Worm (Caenorhabditis elegans) whole organism, L4 larva: ENCODE results near the gene fipr-19.

ENCODE experiments used
- D1046.2 ChIP-seq: fragments of 200-800 bp; sonication (Bioruptor generic); IDR thresholded peaks from 2 replicates; pipeline ENCODE4 v1.3.6; 2022; ENCODE audit warnings: missing genetic modification characterization, missing compliant biosample characterization
- F10B5.3 ChIP-seq: sonication (generic microtip); optimal IDR thresholded peaks from 2 replicates; lab custom pipeline; 2016; ENCODE audit warnings: mild to moderate bottlenecking, missing genetic modification characterization, missing compliant biosample characterization
- F37D6.2 ChIP-seq: sonication (generic microtip); optimal IDR thresholded peaks from 2 replicates; lab custom pipeline; 2016; ENCODE audit warnings: mild to moderate bottlenecking, missing genetic modification characterization, missing compliant biosample characterization
- F44E2.7 ChIP-seq: fragments of 200-800 bp; sonication (Bioruptor generic); IDR thresholded peaks from 2 replicates; pipeline ENCODE4 v2.1.2; 2022; ENCODE audit warnings: missing genetic modification characterization, missing compliant biosample characterization
- F49E8.2 ChIP-seq: sonication (generic microtip); optimal IDR thresholded peaks from 2 replicates; lab custom pipeline; 2016; ENCODE audit warnings: missing compliant biosample characterization, mild to moderate bottlenecking, missing genetic modification characterization, borderline replicate concordance
- R02D3.7 ChIP-seq: fragments of 150-350 bp; sonication (generic microtip); optimal IDR thresholded peaks from 3 replicates; lab custom pipeline; 2014; ENCODE audit warnings: missing biosample characterization, missing genetic modification characterization
- T26A8.4 ChIP-seq: fragments of 200-800 bp; sonication (Bioruptor generic); IDR thresholded peaks from 2 replicates; pipeline ENCODE4 v1.3.6; 2022; ENCODE audit warnings: missing genetic modification characterization, missing compliant biosample characterization
- Y105C5A.15 ChIP-seq: fragments of 200-800 bp; sonication (Bioruptor generic); IDR thresholded peaks from 2 replicates; pipeline ENCODE4 v1.3.6; 2022; ENCODE audit warnings: missing genetic modification characterization, missing compliant biosample characterization
- Y75B8A.6 ChIP-seq: fragments of 200-800 bp; sonication (Bioruptor generic); IDR thresholded peaks from 2 replicates; pipeline ENCODE4 v1.3.6; 2022; ENCODE audit warnings: missing genetic modification reagents, missing genetic modification characterization, missing compliant biosample characterization
- ZK337.2 ChIP-seq: fragments of 200-800 bp; sonication (Bioruptor generic); IDR thresholded peaks from 2 replicates; pipeline ENCODE4 v1.3.6; 2022; ENCODE audit warnings: missing genetic modification reagents, missing genetic modification characterization, missing compliant biosample characterization
- ZK546.5 ChIP-seq, 2 experiments: sonication (generic microtip); optimal IDR thresholded peaks; 2 replicates each; lab custom pipeline; 2017; ENCODE audit warnings: missing biosample characterization in 2 of 2, missing genetic modification characterization in 2 of 2
- aly-2 ChIP-seq: sonication (generic microtip); optimal IDR thresholded peaks from 2 replicates; lab custom pipeline; 2018; ENCODE audit warnings: missing biosample characterization, missing genetic modification characterization
- ama-1 ChIP-seq: fragments of 150-350 bp; optimal IDR thresholded peaks from 2 replicates; lab custom pipeline; 2014; ENCODE audit warnings: inconsistent platforms, mixed read lengths
- arid-1 ChIP-seq: fragments of 200-800 bp; sonication (Bioruptor generic); conservative IDR thresholded peaks from 2 replicates; pipeline ENCODE4 v1.3.6; 2022; ENCODE audit warnings: missing genetic modification reagents, missing genetic modification characterization, missing compliant biosample characterization
- ceh-20 ChIP-seq: fragments of 200-800 bp; sonication (Bioruptor generic); IDR thresholded peaks from 2 replicates; pipeline ENCODE4 v1.3.6; 2022; ENCODE audit warnings: missing genetic modification reagents, missing genetic modification characterization, missing compliant biosample characterization
- ceh-28 ChIP-seq: fragments of 150-350 bp; optimal IDR thresholded peaks from 2 replicates; lab custom pipeline; 2014; ENCODE audit warnings: missing biosample characterization, missing genetic modification reagents, missing genetic modification characterization
- ceh-62 ChIP-seq: sonication (generic microtip); optimal IDR thresholded peaks from 2 replicates; lab custom pipeline; 2017; ENCODE audit warnings: missing biosample characterization, missing genetic modification characterization
- ceh-82 ChIP-seq: sonication (generic microtip); optimal IDR thresholded peaks from 2 replicates; lab custom pipeline; 2017; ENCODE audit warnings: missing biosample characterization, missing genetic modification characterization
- ces-1 ChIP-seq: fragments of 150-350 bp; sonication (generic microtip); optimal IDR thresholded peaks from 4 replicates; lab custom pipeline; 2014; ENCODE audit warnings: missing biosample characterization, missing genetic modification reagents, missing genetic modification characterization
- daf-16 ChIP-seq, 3 experiments: sonication (generic microtip); optimal IDR thresholded peaks; 2 replicates each; lab custom pipeline; 2016 to 2017; ENCODE audit warnings: missing genetic modification characterization in 3 of 3, missing genetic modification reagents in 3 of 3, mild to moderate bottlenecking in 2 of 3, missing compliant biosample characterization in 2 of 3, missing biosample characterization in 1 of 3, moderate library complexity in 1 of 3
- dmd-6 ChIP-seq: fragments of 200-800 bp; sonication (Bioruptor generic); IDR thresholded peaks from 2 replicates; pipeline ENCODE4 v1.3.6; 2022; ENCODE audit warnings: missing genetic modification reagents, missing genetic modification characterization, missing compliant biosample characterization
- dmd-8 ChIP-seq: fragments of 200-800 bp; sonication (Bioruptor generic); IDR thresholded peaks from 2 replicates; pipeline ENCODE4 v1.3.6; 2022; ENCODE audit warnings: missing genetic modification characterization, missing compliant biosample characterization
- dpl-1 ChIP-seq: fragments of 150-350 bp; optimal IDR thresholded peaks from 2 replicates; lab custom pipeline; 2014; ENCODE audit warnings: missing biosample characterization, missing genetic modification reagents, missing genetic modification characterization
- dve-1 ChIP-seq: sonication (generic microtip); optimal IDR thresholded peaks from 2 replicates; lab custom pipeline; 2017; ENCODE audit warnings: antibody characterized with exemption, mild to moderate bottlenecking, missing genetic modification characterization, missing compliant biosample characterization; ENCODE audit not compliant: insufficient read depth
- egl-27 ChIP-seq: sonication (generic microtip); optimal IDR thresholded peaks from 3 replicates; lab custom pipeline; 2017; ENCODE audit warnings: missing biosample characterization, missing genetic modification reagents, missing genetic modification characterization
- hlh-11 ChIP-seq: fragments of 200-800 bp; sonication (Bioruptor generic); optimal IDR thresholded peaks from 2 replicates; lab custom pipeline; 2018; ENCODE audit warnings: mild to moderate bottlenecking, missing genetic modification characterization, missing compliant biosample characterization
- hmg-1.1 ChIP-seq: fragments of 200-800 bp; sonication (Bioruptor generic); IDR thresholded peaks from 2 replicates; pipeline ENCODE4 v1.3.6; 2022; ENCODE audit warnings: missing genetic modification reagents, missing genetic modification characterization, missing compliant biosample characterization
- lim-7 ChIP-seq: fragments of 200-800 bp; sonication (Bioruptor generic); IDR thresholded peaks from 2 replicates; pipeline ENCODE4 v1.3.6; 2022; ENCODE audit warnings: missing genetic modification characterization, missing compliant biosample characterization
- lin-13 ChIP-seq: fragments of 150-350 bp; optimal IDR thresholded peaks from 2 replicates; lab custom pipeline; 2014; ENCODE audit warnings: missing biosample characterization, missing genetic modification reagents, missing genetic modification characterization
- lin-15B ChIP-seq: fragments of 150-350 bp; sonication (generic microtip); optimal IDR thresholded peaks from 3 replicates; lab custom pipeline; 2014; ENCODE audit warnings: missing biosample characterization, missing genetic modification characterization
- lin-29 ChIP-seq: fragments of 200-800 bp; sonication (Bioruptor generic); IDR thresholded peaks from 2 replicates; pipeline ENCODE4 v1.3.6; 2022; ENCODE audit warnings: missing genetic modification reagents, missing genetic modification characterization, missing compliant biosample characterization
- lin-38 ChIP-seq: fragments of 200-800 bp; sonication (Bioruptor generic); IDR thresholded peaks from 2 replicates; pipeline ENCODE4 v1.3.6; 2022; ENCODE audit warnings: missing genetic modification reagents, missing genetic modification characterization, missing compliant biosample characterization
- lin-39 ChIP-seq: fragments of 150-350 bp; optimal IDR thresholded peaks from 2 replicates; lab custom pipeline; 2014; ENCODE audit warnings: missing biosample characterization, missing genetic modification reagents, missing genetic modification characterization
- madf-5 ChIP-seq, 2 experiments: fragments of 200-800 bp; sonication (Bioruptor generic); IDR thresholded peaks; 2 replicates each; pipeline ENCODE4 v1.3.6; 2022; ENCODE audit warnings: missing compliant biosample characterization in 2 of 2, missing genetic modification characterization in 2 of 2
- mdl-1 ChIP-seq, 2 experiments: fragments of 150-350 bp in 1 of 2; sonication (generic microtip) in 1 of 2; optimal IDR thresholded peaks; 2 replicates each; lab custom pipeline; 2014 to 2017; ENCODE audit warnings: missing biosample characterization in 2 of 2, missing genetic modification characterization in 2 of 2
- mdt-29 ChIP-seq: fragments of 200-800 bp; sonication (Bioruptor generic); IDR thresholded peaks from 2 replicates; pipeline ENCODE4 v1.3.6; 2022; ENCODE audit warnings: missing genetic modification reagents, missing genetic modification characterization, missing compliant biosample characterization
- mxl-2 ChIP-seq: fragments of 200-800 bp; sonication (Bioruptor generic); conservative IDR thresholded peaks from 2 replicates; pipeline ENCODE4 v1.3.6; 2022; ENCODE audit warnings: missing genetic modification reagents, missing genetic modification characterization, missing compliant biosample characterization
- mxl-3 ChIP-seq: fragments of 200-800 bp; sonication (Bioruptor generic); optimal IDR thresholded peaks from 2 replicates; lab custom pipeline; 2018; ENCODE audit warnings: mild to moderate bottlenecking, missing genetic modification characterization, missing compliant biosample characterization
- nhr-11 ChIP-seq: fragments of 150-350 bp; optimal IDR thresholded peaks from 2 replicates; lab custom pipeline; 2014; ENCODE audit warnings: missing biosample characterization, missing genetic modification characterization
- nhr-237 ChIP-seq: sonication (generic microtip); optimal IDR thresholded peaks from 2 replicates; lab custom pipeline; 2017; ENCODE audit warnings: missing biosample characterization, missing genetic modification characterization
- nhr-76 ChIP-seq: fragments of 150-350 bp; optimal IDR thresholded peaks from 2 replicates; lab custom pipeline; 2014; ENCODE audit warnings: missing biosample characterization, missing genetic modification characterization
- pha-4 ChIP-seq, 2 experiments: fragments of 150-350 bp in 1 of 2; fragments of 200-800 bp in 1 of 2; sonication (Bioruptor generic) in 1 of 2; IDR thresholded peaks in 1 of 2; optimal IDR thresholded peaks in 1 of 2; 2 replicates each; pipeline versions ENCODE4 v1.3.6 to Lab custom; 2014 to 2022; ENCODE audit warnings: missing genetic modification characterization in 2 of 2, missing genetic modification reagents in 2 of 2, missing biosample characterization in 1 of 2, missing compliant biosample characterization in 1 of 2
- php-3 ChIP-seq: fragments of 200-800 bp; sonication (Bioruptor generic); IDR thresholded peaks from 2 replicates; pipeline ENCODE4 v1.3.6; 2022; ENCODE audit warnings: missing genetic modification reagents, missing genetic modification characterization, missing compliant biosample characterization
- pqm-1 ChIP-seq: sonication (generic microtip); optimal IDR thresholded peaks from 2 replicates; lab custom pipeline; 2017; ENCODE audit warnings: missing biosample characterization, missing genetic modification characterization
- sdz-12 ChIP-seq: fragments of 200-800 bp; sonication (Bioruptor generic); optimal IDR thresholded peaks from 2 replicates; lab custom pipeline; 2018; ENCODE audit warnings: mild to moderate bottlenecking, missing genetic modification characterization, missing compliant biosample characterization
- set-16 ChIP-seq: fragments of 200-800 bp; sonication (Bioruptor generic); IDR thresholded peaks from 2 replicates; pipeline ENCODE4 v1.3.6; 2022; ENCODE audit warnings: missing genetic modification reagents, missing genetic modification characterization, missing compliant biosample characterization
- spr-1 ChIP-seq: sonication (generic microtip); optimal IDR thresholded peaks from 2 replicates; lab custom pipeline; 2016; ENCODE audit warnings: mild to moderate bottlenecking, missing genetic modification characterization, missing compliant biosample characterization
- unc-62 ChIP-seq, 3 experiments: fragments of 150-350 bp in 1 of 3; sonication (generic microtip); optimal IDR thresholded peaks in 2 of 3; peaks in 1 of 3; 1 replicate in 1 of 3; 2 replicates in 2 of 3; lab custom pipeline; 2014 to 2017; ENCODE audit warnings: missing biosample characterization in 3 of 3, missing genetic modification characterization in 3 of 3, missing genetic modification reagents in 3 of 3, missing genotype in 1 of 3
- zag-1 ChIP-seq: fragments of 150-350 bp; optimal IDR thresholded peaks from 2 replicates; lab custom pipeline; 2014; ENCODE audit warnings: missing biosample characterization, missing genetic modification characterization
- zip-11 ChIP-seq: fragments of 200-800 bp; sonication (Bioruptor generic); IDR thresholded peaks from 2 replicates; pipeline ENCODE4 v1.3.6; 2022; ENCODE audit warnings: missing genetic modification characterization, missing compliant biosample characterization
- ztf-7 ChIP-seq: fragments of 150-350 bp; optimal IDR thresholded peaks from 2 replicates; lab custom pipeline; 2014; ENCODE audit warnings: missing biosample characterization, missing genetic modification characterization

fipr-19 gene

DNA sequence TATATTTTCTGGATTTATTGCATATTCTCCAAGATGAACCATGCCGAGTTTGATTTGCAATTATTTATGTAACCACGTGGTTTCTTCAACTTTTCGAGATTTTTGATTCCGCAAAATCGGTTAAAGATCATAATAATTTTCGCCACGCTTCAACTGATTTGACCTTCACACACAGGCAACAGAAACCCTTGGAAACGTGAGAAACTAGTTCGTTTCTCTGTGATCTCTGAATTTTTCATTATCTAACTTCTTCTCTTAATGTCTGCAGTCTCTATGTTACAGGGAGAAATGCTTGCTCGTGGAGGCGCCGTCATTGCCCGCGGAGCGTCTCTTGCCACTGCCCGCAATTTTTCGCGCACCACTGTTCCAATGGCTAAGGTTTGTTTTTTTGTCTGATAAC lies 6.6 kb upstream of the fipr-19 start, which contains the start of gene fum-1:
Gene fum-1, plus strand, starts transcription at position 259 of the 400 bp plus-strand sequence.
- TF ChIP-seq R02D3.7 (tag; lab: Kevin White, UChicago) (no peak), Y75B8A.6 (GFP tag; lab: Robert Waterston, UW) (no peak), dve-1 (tag; lab: Kevin White, UChicago) (peak; percentile 63), daf-16 (GFP tag; optimal IDR thresholded peaks at IDR 0.05; lab: Kevin White, UChicago) (peak in 1 of 2 experiments; percentile 6), daf-16 (tag; optimal IDR thresholded peaks at IDR 0.05; lab: Kevin White, UChicago) (peak; percentile 31), ceh-20 (GFP tag; lab: Robert Waterston, UW) (no peak), F49E8.2 (tag; lab: Kevin White, UChicago) (no peak), arid-1 (no peak), lin-39 (tag; lab: Kevin White, UChicago) (no peak), ceh-28 (no peak), ZK337.2 (no peak), set-16 (GFP tag; lab: Robert Waterston, UW) (no peak), Y105C5A.15 (GFP tag; lab: Robert Waterston, UW) (no peak), zag-1 (tag; lab: Kevin White, UChicago) (no peak), ama-1 (peak; percentile 78), lin-13 (GFP tag; lab: Kevin White, UChicago) (peak; percentile 30), ZK546.5 (tag; optimal IDR thresholded peaks at IDR 0.05; lab: Kevin White, UChicago) (no peak), ces-1 (GFP tag; lab: Kevin White, UChicago) (no peak), dmd-6 (GFP tag; lab: Robert Waterston, UW) (peak; percentile 60), lim-7 (GFP tag; lab: Robert Waterston, UW) (no peak), T26A8.4 (no peak; the same call in 1 of the 2 replicates), nhr-11 (tag; lab: Kevin White, UChicago) (no peak), lin-29 (GFP tag; lab: Robert Waterston, UW) (no peak), hmg-1.1 (GFP tag; lab: Robert Waterston, UW) (0 out of 2 replicates have a peak, but pooled peaks have one; percentile 46), pha-4 (GFP tag; IDR thresholded peaks at IDR 0.05; lab: Robert Waterston, UW) (no peak), pha-4 (tag; optimal IDR thresholded peaks at IDR 0.05; lab: Kevin White, UChicago) (no peak), pqm-1 (tag; lab: Kevin White, UChicago) (no peak), mdl-1 (tag; optimal IDR thresholded peaks at IDR 0.05; lab: Kevin White, UChicago) (peak; percentile 40 to 91), madf-5 (GFP tag; IDR thresholded peaks at IDR 0.05; lab: Robert Waterston, UW) (no peak), dpl-1 (GFP tag; lab: Kevin White, UChicago) (peak; percentile 49), aly-2 (tag; lab: Kevin White, UChicago) (no peak), ceh-82 (tag; lab: Kevin White, UChicago) (no peak), lin-15B (tag; lab: Kevin White, UChicago) (no peak), ceh-62 (no peak), php-3 (no peak), spr-1 (no peak), egl-27 (tag; lab: Kevin White, UChicago) (no peak), F44E2.7 (no peak), lin-38 (peak; percentile 70), D1046.2 (GFP tag; lab: Robert Waterston, UW) (no peak), F37D6.2 (tag; lab: Kevin White, UChicago) (no peak), F10B5.3 (no peak), mdt-29 (0 out of 2 replicates have a peak, but pooled peaks have one; percentile 19), mxl-2 (GFP tag; lab: Robert Waterston, UW) (no peak), nhr-237 (tag; lab: Kevin White, UChicago) (no peak), mxl-3 (GFP tag; lab: Kevin White, UChicago) (peak; percentile 69), dmd-8 (no peak), hlh-11 (tag; lab: Kevin White, UChicago) (peak; percentile 43), nhr-76 (tag; lab: Kevin White, UChicago) (no peak), unc-62 (GFP tag; optimal IDR thresholded peaks at IDR 0.05 in 1 of 2; lab: Kevin White, UChicago) (no peak), unc-62 (tag; optimal IDR thresholded peaks at IDR 0.05; lab: Kevin White, UChicago) (no peak), ztf-7 (tag; lab: Kevin White, UChicago) (no peak), zip-11 (GFP tag; lab: Robert Waterston, UW) (no peak), sdz-12 (GFP tag; lab: Kevin White, UChicago) (no peak)
